Fruit fly (Drosophila melanogaster) whole organism, adult: ENCODE results near the gene CG3726.

ENCODE experiments used
- CG11617 ChIP-seq: fragments of 200-800 bp; sonication (Bioruptor generic); optimal IDR thresholded peaks from 2 replicates; lab custom pipeline; 2017; ENCODE audit warnings: mild to moderate bottlenecking, missing biosample characterization, missing genetic modification reagents, missing genetic modification characterization
- CG33017 ChIP-seq: fragments of 200-800 bp; sonication (Bioruptor generic); optimal IDR thresholded peaks from 2 replicates; lab custom pipeline; 2018; ENCODE audit warnings: missing biosample characterization, mild to moderate bottlenecking, missing genetic modification characterization, moderate library complexity
- CG7101 ChIP-seq: fragments of 200-800 bp; sonication (Bioruptor generic); optimal IDR thresholded peaks from 2 replicates; lab custom pipeline; 2018; ENCODE audit warnings: missing biosample characterization, mild to moderate bottlenecking, missing genetic modification characterization, moderate library complexity
- Clk ChIP-seq: fragments of 200-800 bp; sonication (Bioruptor generic); optimal IDR thresholded peaks from 2 replicates; lab custom pipeline; 2017; ENCODE audit warnings: missing biosample characterization, missing genetic modification characterization
- Crg-1 ChIP-seq: fragments of 200-800 bp; sonication (Bioruptor generic); optimal IDR thresholded peaks from 2 replicates; lab custom pipeline; 2016; ENCODE audit warnings: missing biosample characterization, missing genetic modification characterization
- Hr96 ChIP-seq: fragments of 200-800 bp; sonication (Bioruptor generic); optimal IDR thresholded peaks from 2 replicates; lab custom pipeline; 2016; ENCODE audit warnings: missing biosample characterization, missing genetic modification characterization
- Mnt ChIP-seq: fragments of 200-800 bp; sonication (Bioruptor generic); optimal IDR thresholded peaks from 2 replicates; lab custom pipeline; 2016; ENCODE audit warnings: missing biosample characterization, mild to moderate bottlenecking, missing genetic modification characterization
- bab1 ChIP-seq: fragments of 200-800 bp; sonication (Bioruptor generic); optimal IDR thresholded peaks from 3 replicates; lab custom pipeline; 2019; ENCODE audit warnings: missing biosample characterization, mild to moderate bottlenecking, missing genetic modification characterization, moderate library complexity
- cnc ChIP-seq, 2 experiments: fragments of >200 bp; optimal IDR thresholded peaks; 2 replicates each; lab custom pipeline; 2017
- kay ChIP-seq: fragments of 200-800 bp; sonication (Bioruptor generic); peaks from one replicate; lab custom pipeline; 2016; ENCODE audit warnings: missing biosample characterization, missing genetic modification characterization, borderline replicate concordance
- ovo ChIP-seq: fragments of 200-800 bp; sonication (Bioruptor generic); optimal IDR thresholded peaks from 2 replicates; lab custom pipeline; 2016; ENCODE audit warnings: missing biosample characterization, missing genetic modification characterization
- pad ChIP-seq: fragments of 200-800 bp; sonication (Bioruptor generic); optimal IDR thresholded peaks from 3 replicates; lab custom pipeline; 2017; ENCODE audit warnings: missing biosample characterization, missing genetic modification characterization, mild to moderate bottlenecking, moderate library complexity, missing genetic modification reagents
- tj ChIP-seq: fragments of 200-800 bp; sonication (Bioruptor generic); optimal IDR thresholded peaks from 3 replicates; lab custom pipeline; 2017; ENCODE audit warnings: missing biosample characterization, mild to moderate bottlenecking, missing genetic modification characterization, moderate library complexity
- toe ChIP-seq: fragments of 200-800 bp; sonication (Bioruptor generic); optimal IDR thresholded peaks from 2 replicates; lab custom pipeline; 2016; ENCODE audit warnings: missing biosample characterization, missing genetic modification characterization

dm6 chrX:5884294-5884693 is 32.6 kb upstream of the CG3726 start:
- no peak for TF ChIP-seq Hr96 (GFP tag; lab: Kevin White, UChicago)
- no peak for TF ChIP-seq pad
- no peak for TF ChIP-seq cnc (optimal IDR thresholded peaks at IDR 0.05; lab: Kevin White, UChicago)
- no peak for TF ChIP-seq tj (GFP tag; lab: Kevin White, UChicago)
- TF ChIP-seq kay (GFP tag; lab: Kevin White, UChicago), result no peak
- TF ChIP-seq bab1, result no peak
- no peak for TF ChIP-seq CG33017 (tag; lab: Kevin White, UChicago)
- TF ChIP-seq ovo, result no peak
- no peak for TF ChIP-seq Crg-1 (GFP tag; lab: Kevin White, UChicago)
- TF ChIP-seq Mnt (GFP tag; lab: Kevin White, UChicago), result no peak
- TF ChIP-seq Clk, result no peak
- TF ChIP-seq toe, result no peak
- TF ChIP-seq CG7101 (tag; lab: Kevin White, UChicago), result no peak
- TF ChIP-seq CG11617, result no peak
